Worm (Caenorhabditis elegans) whole organism, L4 larva: ENCODE measurements around the gene F18E9.1.
A peak's percentile ranks its signal among the peaks of the same experiment; 100 is the strongest.

Experiments used
- T26A8.4 ChIP-seq: fragments of 200-800 bp; sonication (Bioruptor generic); IDR thresholded peaks from 2 replicates; pipeline ENCODE4 v1.3.6; 2022; ENCODE audit warnings: missing genetic modification characterization, missing compliant biosample characterization
- ZK337.2 ChIP-seq: fragments of 200-800 bp; sonication (Bioruptor generic); IDR thresholded peaks from 2 replicates; pipeline ENCODE4 v1.3.6; 2022; ENCODE audit warnings: missing genetic modification reagents, missing genetic modification characterization, missing compliant biosample characterization
- ZK546.5 ChIP-seq, 2 experiments: sonication (generic microtip); optimal IDR thresholded peaks; 2 replicates each; lab custom pipeline; 2017; ENCODE audit warnings: missing biosample characterization in 2 of 2, missing genetic modification characterization in 2 of 2
- ama-1 ChIP-seq: fragments of 150-350 bp; optimal IDR thresholded peaks from 2 replicates; lab custom pipeline; 2014; ENCODE audit warnings: inconsistent platforms, mixed read lengths
- arid-1 ChIP-seq: fragments of 200-800 bp; sonication (Bioruptor generic); conservative IDR thresholded peaks from 2 replicates; pipeline ENCODE4 v1.3.6; 2022; ENCODE audit warnings: missing genetic modification reagents, missing genetic modification characterization, missing compliant biosample characterization
- ceh-20 ChIP-seq: fragments of 200-800 bp; sonication (Bioruptor generic); IDR thresholded peaks from 2 replicates; pipeline ENCODE4 v1.3.6; 2022; ENCODE audit warnings: missing genetic modification reagents, missing genetic modification characterization, missing compliant biosample characterization
- ceh-32 ChIP-seq: sonication (generic microtip); optimal IDR thresholded peaks from 2 replicates; lab custom pipeline; 2016; ENCODE audit warnings: mild to moderate bottlenecking, missing genetic modification characterization, missing compliant biosample characterization; ENCODE audit not compliant: poor library complexity
- ceh-62 ChIP-seq: sonication (generic microtip); optimal IDR thresholded peaks from 2 replicates; lab custom pipeline; 2017; ENCODE audit warnings: missing biosample characterization, missing genetic modification characterization
- ces-1 ChIP-seq: fragments of 150-350 bp; sonication (generic microtip); optimal IDR thresholded peaks from 4 replicates; lab custom pipeline; 2014; ENCODE audit warnings: missing biosample characterization, missing genetic modification reagents, missing genetic modification characterization
- daf-12 ChIP-seq: fragments of 150-350 bp; optimal IDR thresholded peaks from 2 replicates; lab custom pipeline; 2014; ENCODE audit warnings: missing biosample characterization, missing genetic modification reagents, missing genetic modification characterization
- daf-16 ChIP-seq, 3 experiments: sonication (generic microtip); optimal IDR thresholded peaks; 2 replicates each; lab custom pipeline; 2016 to 2017; ENCODE audit warnings: missing genetic modification characterization in 3 of 3, missing genetic modification reagents in 3 of 3, mild to moderate bottlenecking in 2 of 3, missing compliant biosample characterization in 2 of 3, missing biosample characterization in 1 of 3, moderate library complexity in 1 of 3
- daf-8 ChIP-seq: fragments of 200-800 bp; sonication (Bioruptor generic); IDR thresholded peaks from 2 replicates; pipeline ENCODE4 v1.3.6; 2022; ENCODE audit warnings: missing genetic modification characterization, missing compliant biosample characterization
- dmd-6 ChIP-seq: fragments of 200-800 bp; sonication (Bioruptor generic); IDR thresholded peaks from 2 replicates; pipeline ENCODE4 v1.3.6; 2022; ENCODE audit warnings: missing genetic modification reagents, missing genetic modification characterization, missing compliant biosample characterization
- dpl-1 ChIP-seq: fragments of 150-350 bp; optimal IDR thresholded peaks from 2 replicates; lab custom pipeline; 2014; ENCODE audit warnings: missing biosample characterization, missing genetic modification reagents, missing genetic modification characterization
- dve-1 ChIP-seq: sonication (generic microtip); optimal IDR thresholded peaks from 2 replicates; lab custom pipeline; 2017; ENCODE audit warnings: antibody characterized with exemption, mild to moderate bottlenecking, missing genetic modification characterization, missing compliant biosample characterization; ENCODE audit not compliant: insufficient read depth
- fkh-10 ChIP-seq: fragments of 150-350 bp; optimal IDR thresholded peaks from 2 replicates; lab custom pipeline; 2014; ENCODE audit warnings: missing biosample characterization, missing genetic modification reagents, missing genetic modification characterization
- hif-1 ChIP-seq, 2 experiments: sonication (generic microtip); optimal IDR thresholded peaks; 2 replicates each; lab custom pipeline; 2016 to 2017; ENCODE audit warnings: missing compliant biosample characterization in 2 of 2, missing genetic modification characterization in 2 of 2, missing genetic modification reagents in 2 of 2, missing genotype in 2 of 2, mild to moderate bottlenecking in 1 of 2
- hlh-11 ChIP-seq: fragments of 200-800 bp; sonication (Bioruptor generic); optimal IDR thresholded peaks from 2 replicates; lab custom pipeline; 2018; ENCODE audit warnings: mild to moderate bottlenecking, missing genetic modification characterization, missing compliant biosample characterization
- hmg-1.1 ChIP-seq: fragments of 200-800 bp; sonication (Bioruptor generic); IDR thresholded peaks from 2 replicates; pipeline ENCODE4 v1.3.6; 2022; ENCODE audit warnings: missing genetic modification reagents, missing genetic modification characterization, missing compliant biosample characterization
- lim-7 ChIP-seq: fragments of 200-800 bp; sonication (Bioruptor generic); IDR thresholded peaks from 2 replicates; pipeline ENCODE4 v1.3.6; 2022; ENCODE audit warnings: missing genetic modification characterization, missing compliant biosample characterization
- lin-13 ChIP-seq: fragments of 150-350 bp; optimal IDR thresholded peaks from 2 replicates; lab custom pipeline; 2014; ENCODE audit warnings: missing biosample characterization, missing genetic modification reagents, missing genetic modification characterization
- lin-15B ChIP-seq: fragments of 150-350 bp; sonication (generic microtip); optimal IDR thresholded peaks from 3 replicates; lab custom pipeline; 2014; ENCODE audit warnings: missing biosample characterization, missing genetic modification characterization
- lin-29 ChIP-seq: fragments of 200-800 bp; sonication (Bioruptor generic); IDR thresholded peaks from 2 replicates; pipeline ENCODE4 v1.3.6; 2022; ENCODE audit warnings: missing genetic modification reagents, missing genetic modification characterization, missing compliant biosample characterization
- lsy-2 ChIP-seq, 2 experiments: fragments of 150-350 bp in 1 of 2; sonication (generic microtip) in 1 of 2; optimal IDR thresholded peaks; 2 replicates each; lab custom pipeline; 2014 to 2017; ENCODE audit warnings: missing biosample characterization in 2 of 2, missing genetic modification characterization in 2 of 2
- madf-5 ChIP-seq, 2 experiments: fragments of 200-800 bp; sonication (Bioruptor generic); IDR thresholded peaks; 2 replicates each; pipeline ENCODE4 v1.3.6; 2022; ENCODE audit warnings: missing compliant biosample characterization in 2 of 2, missing genetic modification characterization in 2 of 2
- madf-9 ChIP-seq: fragments of 200-800 bp; sonication (Bioruptor generic); conservative IDR thresholded peaks from 2 replicates; pipeline ENCODE4 v1.3.6; 2022; ENCODE audit warnings: missing genetic modification reagents, missing genetic modification characterization, missing compliant biosample characterization
- mdl-1 ChIP-seq, 2 experiments: fragments of 150-350 bp in 1 of 2; sonication (generic microtip) in 1 of 2; optimal IDR thresholded peaks; 2 replicates each; lab custom pipeline; 2014 to 2017; ENCODE audit warnings: missing biosample characterization in 2 of 2, missing genetic modification characterization in 2 of 2
- mdt-29 ChIP-seq: fragments of 200-800 bp; sonication (Bioruptor generic); IDR thresholded peaks from 2 replicates; pipeline ENCODE4 v1.3.6; 2022; ENCODE audit warnings: missing genetic modification reagents, missing genetic modification characterization, missing compliant biosample characterization
- mep-1 ChIP-seq: fragments of 150-350 bp; sonication (generic microtip); optimal IDR thresholded peaks from 3 replicates; lab custom pipeline; 2014; ENCODE audit warnings: missing biosample characterization, missing genetic modification characterization
- mes-2 ChIP-seq: sonication (generic microtip); optimal IDR thresholded peaks from 2 replicates; lab custom pipeline; 2016; ENCODE audit warnings: missing genotype, mild to moderate bottlenecking, missing genetic modification characterization, missing compliant biosample characterization; ENCODE audit not compliant: poor library complexity, severe bottlenecking
- nhr-102 ChIP-seq: sonication (generic microtip); optimal IDR thresholded peaks from 2 replicates; lab custom pipeline; 2016; ENCODE audit warnings: mild to moderate bottlenecking, missing genetic modification characterization, moderate library complexity, missing compliant biosample characterization
- nhr-111 ChIP-seq: fragments of 200-800 bp; sonication (Bioruptor generic); optimal IDR thresholded peaks from 2 replicates; lab custom pipeline; 2018; ENCODE audit warnings: mild to moderate bottlenecking, missing genetic modification characterization, missing compliant biosample characterization
- nhr-237 ChIP-seq: sonication (generic microtip); optimal IDR thresholded peaks from 2 replicates; lab custom pipeline; 2017; ENCODE audit warnings: missing biosample characterization, missing genetic modification characterization
- nhr-28 ChIP-seq: fragments of 150-350 bp; optimal IDR thresholded peaks from 2 replicates; lab custom pipeline; 2014; ENCODE audit warnings: missing biosample characterization, missing genetic modification characterization
- nhr-42 ChIP-seq: fragments of 200-800 bp; sonication (Bioruptor generic); IDR thresholded peaks from 2 replicates; pipeline ENCODE4 v1.3.6; 2022; ENCODE audit warnings: missing genetic modification characterization, missing compliant biosample characterization
- nhr-6 ChIP-seq: fragments of 150-350 bp; optimal IDR thresholded peaks from 2 replicates; lab custom pipeline; 2014; ENCODE audit warnings: missing biosample characterization, missing genetic modification characterization
- nhr-77 ChIP-seq: fragments of 150-350 bp; optimal IDR thresholded peaks from 2 replicates; lab custom pipeline; 2014; ENCODE audit warnings: missing biosample characterization, missing genetic modification characterization
- pha-4 ChIP-seq, 2 experiments: fragments of 150-350 bp in 1 of 2; fragments of 200-800 bp in 1 of 2; sonication (Bioruptor generic) in 1 of 2; IDR thresholded peaks in 1 of 2; optimal IDR thresholded peaks in 1 of 2; 2 replicates each; pipeline versions ENCODE4 v1.3.6 to Lab custom; 2014 to 2022; ENCODE audit warnings: missing genetic modification characterization in 2 of 2, missing genetic modification reagents in 2 of 2, missing biosample characterization in 1 of 2, missing compliant biosample characterization in 1 of 2
- pqm-1 ChIP-seq: sonication (generic microtip); optimal IDR thresholded peaks from 2 replicates; lab custom pipeline; 2017; ENCODE audit warnings: missing biosample characterization, missing genetic modification characterization
- sdz-12 ChIP-seq: fragments of 200-800 bp; sonication (Bioruptor generic); optimal IDR thresholded peaks from 2 replicates; lab custom pipeline; 2018; ENCODE audit warnings: mild to moderate bottlenecking, missing genetic modification characterization, missing compliant biosample characterization
- unc-130 ChIP-seq: sonication (generic microtip); optimal IDR thresholded peaks from 2 replicates; lab custom pipeline; 2016; ENCODE audit warnings: missing genetic modification reagents, missing genetic modification characterization, missing compliant biosample characterization
- unc-39 ChIP-seq: sonication (generic microtip); optimal IDR thresholded peaks from 2 replicates; lab custom pipeline; 2017; ENCODE audit warnings: missing biosample characterization, missing genetic modification characterization
- unc-62 ChIP-seq, 3 experiments: fragments of 150-350 bp in 1 of 3; sonication (generic microtip); optimal IDR thresholded peaks in 2 of 3; peaks in 1 of 3; 1 replicate in 1 of 3; 2 replicates in 2 of 3; lab custom pipeline; 2014 to 2017; ENCODE audit warnings: missing biosample characterization in 3 of 3, missing genetic modification characterization in 3 of 3, missing genetic modification reagents in 3 of 3, missing genotype in 1 of 3
- vab-7 ChIP-seq: fragments of 200-800 bp; sonication (Bioruptor generic); IDR thresholded peaks from 2 replicates; pipeline ENCODE4 v1.3.6; 2022; ENCODE audit warnings: missing genetic modification reagents, missing genetic modification characterization, missing compliant biosample characterization
- zip-11 ChIP-seq: fragments of 200-800 bp; sonication (Bioruptor generic); IDR thresholded peaks from 2 replicates; pipeline ENCODE4 v1.3.6; 2022; ENCODE audit warnings: missing genetic modification characterization, missing compliant biosample characterization
- zip-2 ChIP-seq: fragments of 150-350 bp; optimal IDR thresholded peaks from 2 replicates; lab custom pipeline; 2014; ENCODE audit warnings: missing biosample characterization, missing genetic modification characterization
- ztf-11 ChIP-seq: fragments of 150-350 bp; optimal IDR thresholded peaks from 2 replicates; lab custom pipeline; 2014; ENCODE audit warnings: missing biosample characterization, missing genetic modification characterization

F18E9.1 gene

ce11 chrX:8604160-8604559 is 2.8 kb downstream of the F18E9.1 start (continued):
- TF ChIP-seq daf-12 (tag; lab: Kevin White, UChicago) (no peak), nhr-237 (tag; lab: Kevin White, UChicago) (no peak), ama-1 (no peak), mep-1 (no peak), ceh-32 (no peak), lin-29 (GFP tag; lab: Robert Waterston, UW) (no peak), madf-5 (GFP tag; IDR thresholded peaks at IDR 0.05; lab: Robert Waterston, UW) (no peak), daf-16 (GFP tag; optimal IDR thresholded peaks at IDR 0.05; lab: Kevin White, UChicago) (peak in 1 of 2 experiments; percentile 67), daf-16 (tag; optimal IDR thresholded peaks at IDR 0.05; lab: Kevin White, UChicago) (peak; percentile 80), ceh-62 (tag; lab: Kevin White, UChicago) (no peak), dve-1 (tag; lab: Kevin White, UChicago) (peak; percentile 63), nhr-42 (no peak), pqm-1 (tag; lab: Kevin White, UChicago) (peak; percentile 57), arid-1 (GFP tag; lab: Robert Waterston, UW) (no peak), mdt-29 (GFP tag; lab: Robert Waterston, UW) (peak; percentile 60; the same call in 1 of the 2 replicates), lin-13 (GFP tag; lab: Kevin White, UChicago) (no peak), fkh-10 (GFP tag; lab: Kevin White, UChicago) (no peak), mdl-1 (tag; optimal IDR thresholded peaks at IDR 0.05; lab: Kevin White, UChicago) (no peak), nhr-111 (GFP tag; lab: Kevin White, UChicago) (no peak), unc-62 (GFP tag; optimal IDR thresholded peaks at IDR 0.05 in 1 of 2; lab: Kevin White, UChicago) (no peak), unc-62 (tag; optimal IDR thresholded peaks at IDR 0.05; lab: Kevin White, UChicago) (no peak), sdz-12 (GFP tag; lab: Kevin White, UChicago) (no peak), zip-2 (tag; lab: Kevin White, UChicago) (no peak), zip-11 (no peak), vab-7 (GFP tag; lab: Robert Waterston, UW) (no peak), ztf-11 (tag; lab: Kevin White, UChicago) (no peak), dpl-1 (GFP tag; lab: Kevin White, UChicago) (no peak), unc-39 (tag; lab: Kevin White, UChicago) (no peak), ceh-20 (GFP tag; lab: Robert Waterston, UW) (no peak), nhr-77 (tag; lab: Kevin White, UChicago) (no peak), ces-1 (GFP tag; lab: Kevin White, UChicago) (no peak), nhr-102 (tag; lab: Kevin White, UChicago) (peak; percentile 43), lin-15B (tag; lab: Kevin White, UChicago) (no peak), ZK546.5 (tag; optimal IDR thresholded peaks at IDR 0.05; lab: Kevin White, UChicago) (no peak), lim-7 (GFP tag; lab: Robert Waterston, UW) (no peak), unc-130 (GFP tag; lab: Kevin White, UChicago) (no peak), madf-9 (GFP tag; lab: Robert Waterston, UW) (no peak)

- TF ChIP-seq hmg-1.1 (GFP tag; lab: Robert Waterston, UW) = peak; percentile 50; the same call in 1 of the 2 replicates
- no peak for TF ChIP-seq pha-4 (GFP tag; IDR thresholded peaks at IDR 0.05; lab: Robert Waterston, UW)
- peak; percentile 85 for TF ChIP-seq pha-4 (tag; optimal IDR thresholded peaks at IDR 0.05; lab: Kevin White, UChicago)
- no peak for TF ChIP-seq daf-8 (GFP tag; lab: Robert Waterston, UW)
- TF ChIP-seq ZK337.2 (GFP tag; lab: Robert Waterston, UW) = no peak
- TF ChIP-seq nhr-6 = peak; percentile 34
- peak; percentile 48 for TF ChIP-seq hlh-11 (tag; lab: Kevin White, UChicago)
- no peak for TF ChIP-seq daf-16 (GFP tag; optimal IDR thresholded peaks at IDR 0.05; lab: Kevin White, UChicago)
- TF ChIP-seq daf-16 (tag; optimal IDR thresholded peaks at IDR 0.05; lab: Kevin White, UChicago) = peak; percentile 83
- TF ChIP-seq ceh-32 = no peak
- TF ChIP-seq mes-2 = peak; percentile 71
- peak; percentile 41 for TF ChIP-seq nhr-28 (tag; lab: Kevin White, UChicago)
- TF ChIP-seq dmd-6 (GFP tag; lab: Robert Waterston, UW) = peak; percentile 39; the same call in 1 of the 2 replicates
- peak in 1 of 2 experiments; percentile 12 for TF ChIP-seq hif-1 (tag; optimal IDR thresholded peaks at IDR 0.05; lab: Kevin White, UChicago)
- peak; percentile 63 for TF ChIP-seq dve-1 (tag; lab: Kevin White, UChicago)
- peak in 1 of 2 experiments; percentile 55 for TF ChIP-seq lsy-2 (tag; optimal IDR thresholded peaks at IDR 0.05; lab: Kevin White, UChicago)
- TF ChIP-seq mep-1 = peak; percentile 60
- TF ChIP-seq T26A8.4 (GFP tag; lab: Robert Waterston, UW) = no peak
- TF ChIP-seq dpl-1 (GFP tag; lab: Kevin White, UChicago) = peak; percentile 52
- TF ChIP-seq, all 104 proteins: peak for 13
Observed at ce11 chrX:8605005-8605404, 3.7 kb downstream of the F18E9.1 start, which contains the start of the genes H35N09.2 and H35N09.1. TSS of gene H35N09.2 (minus strand) at chrX:8605058. TSS of gene H35N09.1 (plus strand) at chrX:8605339.
